Fruit fly (Drosophila melanogaster) whole organism, embryonic: ENCODE results near the gene CG46465.

Experiments
- Antp ChIP-seq: fragments of 200-800 bp; sonication (Bioruptor generic); optimal IDR thresholded peaks from 3 replicates; lab custom pipeline; 2016; ENCODE audit warnings: missing biosample characterization, missing genetic modification characterization
- Bteb2 ChIP-seq: fragments of 200-800 bp; sonication (Bioruptor generic); optimal IDR thresholded peaks from 2 replicates; lab custom pipeline; 2016; ENCODE audit warnings: missing biosample characterization, missing genetic modification characterization
- CG10654 ChIP-seq: fragments of 200-800 bp; sonication (Bioruptor generic); optimal IDR thresholded peaks from 2 replicates; lab custom pipeline; 2016; ENCODE audit warnings: missing biosample characterization, missing genetic modification characterization
- CG10979 ChIP-seq: fragments of 200-800 bp; sonication (Bioruptor generic); optimal IDR thresholded peaks from 2 replicates; lab custom pipeline; 2018; ENCODE audit warnings: missing biosample characterization, mild to moderate bottlenecking, missing genetic modification characterization, moderate library complexity
- CG11723 ChIP-seq: fragments of 200-800 bp; sonication (Bioruptor generic); optimal IDR thresholded peaks from 2 replicates; lab custom pipeline; 2017; ENCODE audit warnings: missing biosample characterization, mild to moderate bottlenecking, missing genetic modification characterization
- CG1233 ChIP-seq: fragments of 200-800 bp; sonication (Bioruptor generic); optimal IDR thresholded peaks from 4 replicates; lab custom pipeline; 2018; ENCODE audit warnings: missing biosample characterization, mild to moderate bottlenecking, missing genetic modification characterization
- CG12942 ChIP-seq: fragments of 200-800 bp; sonication (Bioruptor generic); optimal IDR thresholded peaks from 3 replicates; lab custom pipeline; 2016; ENCODE audit warnings: missing biosample characterization, missing genetic modification characterization
- CG18599 ChIP-seq: fragments of 200-800 bp; sonication (Bioruptor generic); optimal IDR thresholded peaks from 3 replicates; lab custom pipeline; 2017; ENCODE audit warnings: missing biosample characterization, missing genetic modification characterization, mild to moderate bottlenecking, moderate library complexity, missing genetic modification reagents
- CG2116 ChIP-seq: fragments of 200-800 bp; sonication (Bioruptor generic); optimal IDR thresholded peaks from 3 replicates; lab custom pipeline; 2018; ENCODE audit warnings: missing biosample characterization, mild to moderate bottlenecking, missing genetic modification characterization
- CG30020 ChIP-seq: fragments of 200-800 bp; optimal IDR thresholded peaks from 2 replicates; lab custom pipeline; 2019; ENCODE audit warnings: missing biosample characterization, mild to moderate bottlenecking, missing genetic modification characterization, moderate library complexity
- CG34376 ChIP-seq: fragments of 200-800 bp; sonication (Bioruptor generic); optimal IDR thresholded peaks from 2 replicates; lab custom pipeline; 2018; ENCODE audit warnings: missing biosample characterization, mild to moderate bottlenecking, missing genetic modification characterization
- CG42726 ChIP-seq: fragments of 200-800 bp; sonication (Bioruptor generic); IDR thresholded peaks from 2 replicates; pipeline ENCODE4 v1.3.6; 2022; ENCODE audit warnings: missing biosample characterization, missing genetic modification characterization; ENCODE audit not compliant: partially characterized antibody
- CG4404 ChIP-seq: fragments of 200-800 bp; sonication (Bioruptor generic); IDR thresholded peaks from 2 replicates; pipeline ENCODE4 v1.3.6; 2022; ENCODE audit warnings: missing biosample characterization, missing genetic modification characterization
- CG8924 ChIP-seq: fragments of 200-800 bp; optimal IDR thresholded peaks from 3 replicates; lab custom pipeline; 2019; ENCODE audit warnings: missing biosample characterization, mild to moderate bottlenecking, missing genetic modification characterization, moderate library complexity
- Camta ChIP-seq: fragments of 200-800 bp; sonication (Bioruptor generic); optimal IDR thresholded peaks from 2 replicates; lab custom pipeline; 2016; ENCODE audit warnings: missing biosample characterization, missing genetic modification characterization
- Doc2 ChIP-seq: fragments of 200-800 bp; sonication (Bioruptor generic); IDR thresholded peaks from 2 replicates; pipeline ENCODE4 v1.3.6; 2022; ENCODE audit warnings: missing biosample characterization, missing genetic modification characterization
- HLH3B ChIP-seq: fragments of 200-800 bp; sonication (Bioruptor generic); IDR thresholded peaks from 2 replicates; pipeline ENCODE4 v1.3.6; 2022; ENCODE audit warnings: missing biosample characterization, missing genetic modification characterization
- HmgD ChIP-seq: fragments of 200-800 bp; sonication (Bioruptor generic); optimal IDR thresholded peaks from 3 replicates; lab custom pipeline; 2016; ENCODE audit warnings: missing biosample characterization, missing genetic modification characterization
- Hr51 ChIP-seq, 2 experiments: fragments of 200-800 bp; sonication (Bioruptor generic); optimal IDR thresholded peaks; 2 replicates in 1 of 2; 3 replicates in 1 of 2; lab custom pipeline; 2016 to 2018; ENCODE audit warnings: missing biosample characterization in 2 of 2, missing genetic modification characterization in 2 of 2, mild to moderate bottlenecking in 1 of 2, moderate library complexity in 1 of 2
- Mrtf ChIP-seq: fragments of 200-800 bp; sonication (Bioruptor generic); IDR thresholded peaks from 3 replicates; pipeline ENCODE4 v1.3.6; 2022; ENCODE audit warnings: missing biosample characterization, missing genetic modification characterization
- Myb ChIP-seq: fragments of 200-800 bp; sonication (Bioruptor generic); optimal IDR thresholded peaks from 2 replicates; lab custom pipeline; 2016; ENCODE audit warnings: missing biosample characterization, missing genetic modification characterization
- Opbp ChIP-seq: fragments of 200-800 bp; sonication (Bioruptor generic); IDR thresholded peaks from 3 replicates; pipeline ENCODE4 v1.3.6; 2022; ENCODE audit warnings: missing biosample characterization, missing genetic modification characterization; ENCODE audit not compliant: partially characterized antibody
- Optix ChIP-seq: fragments of 200-800 bp; sonication (Bioruptor generic); IDR thresholded peaks from 3 replicates; pipeline ENCODE4 v1.3.6; 2022; ENCODE audit warnings: missing biosample characterization, missing genetic modification characterization
- Sry-β ChIP-seq: fragments of 200-800 bp; sonication (Bioruptor generic); optimal IDR thresholded peaks from 2 replicates; lab custom pipeline; 2018; ENCODE audit warnings: missing biosample characterization, mild to moderate bottlenecking, missing genetic modification characterization, moderate library complexity
- ase ChIP-seq: fragments of 200-800 bp; sonication (Bioruptor generic); IDR thresholded peaks from 3 replicates; pipeline ENCODE4 v1.3.6; 2022; ENCODE audit warnings: missing biosample characterization, missing genetic modification characterization
- cg ChIP-seq: fragments of 200-800 bp; sonication (Bioruptor generic); optimal IDR thresholded peaks from 3 replicates; lab custom pipeline; 2019; ENCODE audit warnings: missing biosample characterization, mild to moderate bottlenecking, missing genetic modification characterization, moderate library complexity
- crol ChIP-seq: fragments of 200-800 bp; sonication (Bioruptor generic); IDR thresholded peaks from 2 replicates; pipeline ENCODE4 v1.3.6; 2022; ENCODE audit warnings: missing biosample characterization, missing genetic modification characterization
- dimm ChIP-seq: fragments of 200-800 bp; sonication (Bioruptor generic); IDR thresholded peaks from 2 replicates; pipeline ENCODE4 v1.3.6; 2022; ENCODE audit warnings: missing biosample characterization, missing genetic modification characterization
- ems ChIP-seq: fragments of 200-800 bp; sonication (Bioruptor generic); optimal IDR thresholded peaks from 3 replicates; lab custom pipeline; 2016; ENCODE audit warnings: missing biosample characterization, missing genetic modification characterization
- fu2 ChIP-seq: fragments of 200-800 bp; sonication (Bioruptor generic); optimal IDR thresholded peaks from 2 replicates; lab custom pipeline; 2016; ENCODE audit warnings: missing biosample characterization, missing genetic modification characterization
- hkb ChIP-seq, 2 experiments: fragments of 200-800 bp in 1 of 2; fragments of >200 bp in 1 of 2; sonication (Bioruptor generic) in 1 of 2; IDR thresholded peaks in 1 of 2; optimal IDR thresholded peaks in 1 of 2; 2 replicates each; pipeline versions ENCODE4 v1.3.6 to Lab custom; 2017 to 2022; ENCODE audit warnings: missing biosample characterization in 1 of 2, missing genetic modification characterization in 1 of 2
- ken ChIP-seq: fragments of 200-800 bp; sonication (Bioruptor generic); IDR thresholded peaks from 3 replicates; pipeline ENCODE4 v1.3.6; 2022; ENCODE audit warnings: missing biosample characterization, missing genetic modification characterization
- nom ChIP-seq: fragments of 200-800 bp; sonication (Bioruptor generic); optimal IDR thresholded peaks from 2 replicates; lab custom pipeline; 2017; ENCODE audit warnings: missing biosample characterization, missing genetic modification characterization, mild to moderate bottlenecking, moderate library complexity, missing genetic modification reagents
- pum ChIP-seq: fragments of 200-800 bp; sonication (Bioruptor generic); optimal IDR thresholded peaks from 2 replicates; lab custom pipeline; 2016; ENCODE audit warnings: missing biosample characterization, missing genetic modification characterization
- ranshi ChIP-seq: fragments of 200-800 bp; sonication (Bioruptor generic); IDR thresholded peaks from 2 replicates; pipeline ENCODE4 v1.3.6; 2022; ENCODE audit warnings: missing biosample characterization, missing genetic modification characterization
- sd ChIP-seq: fragments of 200-800 bp; sonication (Bioruptor generic); optimal IDR thresholded peaks from 3 replicates; lab custom pipeline; 2018; ENCODE audit warnings: missing biosample characterization, mild to moderate bottlenecking, missing genetic modification characterization, moderate library complexity
- sima ChIP-seq: fragments of 200-800 bp; sonication (Bioruptor generic); optimal IDR thresholded peaks from 2 replicates; lab custom pipeline; 2016; ENCODE audit warnings: missing biosample characterization, missing genetic modification characterization
- sna ChIP-seq: fragments of 200-800 bp; sonication (Bioruptor generic); IDR thresholded peaks from 2 replicates; pipeline ENCODE4 v1.3.6; 2022; ENCODE audit warnings: missing biosample characterization, missing genetic modification characterization; ENCODE audit not compliant: partially characterized antibody
- sob ChIP-seq: fragments of 200-800 bp; sonication (Bioruptor generic); IDR thresholded peaks from 2 replicates; pipeline ENCODE4 v1.3.6; 2022; ENCODE audit warnings: missing biosample characterization, missing genetic modification characterization
- ssp ChIP-seq: fragments of 200-800 bp; sonication (Bioruptor generic); IDR thresholded peaks from 2 replicates; pipeline ENCODE4 v1.3.6; 2022; ENCODE audit warnings: missing biosample characterization, missing genetic modification characterization
- stwl ChIP-seq: fragments of 200-800 bp; sonication (Bioruptor generic); optimal IDR thresholded peaks from 3 replicates; lab custom pipeline; 2018; ENCODE audit warnings: missing biosample characterization, mild to moderate bottlenecking, missing genetic modification characterization, moderate library complexity
- wek ChIP-seq: fragments of 200-800 bp; sonication (Bioruptor generic); optimal IDR thresholded peaks from 3 replicates; lab custom pipeline; 2018; ENCODE audit warnings: missing biosample characterization, mild to moderate bottlenecking, missing genetic modification characterization, moderate library complexity
- wor ChIP-seq: fragments of 200-800 bp; sonication (Bioruptor generic); IDR thresholded peaks from 2 replicates; pipeline ENCODE4 v1.3.6; 2022; ENCODE audit warnings: missing biosample characterization, missing genetic modification characterization

CG46465 gene

DNA sequence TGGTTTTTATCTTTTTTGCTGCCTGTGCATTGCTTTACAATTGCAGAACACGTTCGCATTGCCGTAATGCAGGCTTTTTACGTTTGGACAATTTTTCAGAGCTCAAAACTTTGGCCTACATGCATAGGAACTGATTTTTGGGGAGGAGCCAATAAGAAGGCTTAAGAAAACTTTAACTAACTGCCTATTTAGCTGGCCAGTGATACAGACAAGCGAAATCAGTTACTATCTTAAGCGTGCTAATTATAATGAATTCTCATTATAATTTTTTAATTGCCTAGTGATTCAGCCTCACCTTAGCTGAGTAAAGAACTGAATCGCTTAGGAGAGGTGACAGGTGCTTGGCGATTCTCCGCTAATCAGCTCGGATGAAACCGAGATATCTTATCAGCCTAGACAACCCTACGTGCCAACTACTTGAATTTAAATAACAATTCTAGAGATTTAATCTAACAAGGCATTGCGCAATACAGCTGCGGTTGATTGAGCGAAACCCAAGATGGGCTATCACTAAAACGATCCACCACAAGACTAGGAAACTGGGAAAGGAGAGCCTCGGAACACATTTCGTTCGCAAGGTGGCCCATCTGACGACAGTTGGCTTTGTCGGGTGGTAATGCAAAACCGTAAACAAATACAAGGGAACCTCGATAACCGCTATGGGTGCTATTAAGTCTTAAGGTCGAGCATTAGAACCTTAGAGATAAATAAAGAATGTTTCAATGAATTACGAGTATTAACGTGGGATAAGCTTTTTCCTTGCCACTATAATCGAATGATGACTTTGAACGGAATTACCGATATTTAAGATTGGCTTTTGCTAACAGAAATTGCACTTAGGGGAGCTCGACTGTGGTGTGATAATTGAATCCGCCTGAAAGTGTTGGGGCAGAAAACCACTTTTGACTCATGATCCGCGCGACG, 6.8 kb upstream of the CG46465 start (continued):
- TF ChIP-seq hkb (optimal IDR thresholded peaks at IDR 0.05; lab: Kevin White, UChicago) (no peak), hkb (GFP tag; IDR thresholded peaks at IDR 0.05; lab: Robert Waterston, UW) (0 out of 2 replicates have a peak, but pooled peaks have one; percentile 13), nom (GFP tag; lab: Kevin White, UChicago) (no peak), Hr51 (GFP tag; optimal IDR thresholded peaks at IDR 0.05; lab: Kevin White, UChicago) (no peak), Mrtf (GFP tag; lab: Robert Waterston, UW) (0 out of 3 replicates have a peak, but pooled peaks have one; percentile 15), Bteb2 (GFP tag; lab: Kevin White, UChicago) (no peak), CG18599 (GFP tag; lab: Kevin White, UChicago) (peak; percentile 28), CG34376 (GFP tag; lab: Kevin White, UChicago) (peak; percentile 39), CG12942 (GFP tag; lab: Kevin White, UChicago) (no peak), ssp (GFP tag; lab: Robert Waterston, UW) (no peak), Sry-β (GFP tag; lab: Kevin White, UChicago) (no peak), CG8924 (tag; lab: Kevin White, UChicago) (no peak), sima (GFP tag; lab: Kevin White, UChicago) (no peak), ken (GFP tag; lab: Robert Waterston, UW) (0 out of 3 replicates have a peak, but pooled peaks have one; percentile 24), Optix (no peak), HLH3B (GFP tag; lab: Robert Waterston, UW) (no peak), CG10979 (tag; lab: Kevin White, UChicago) (no peak), sd (peak; percentile 42), Camta (GFP tag; lab: Kevin White, UChicago) (no peak)

DNA sequence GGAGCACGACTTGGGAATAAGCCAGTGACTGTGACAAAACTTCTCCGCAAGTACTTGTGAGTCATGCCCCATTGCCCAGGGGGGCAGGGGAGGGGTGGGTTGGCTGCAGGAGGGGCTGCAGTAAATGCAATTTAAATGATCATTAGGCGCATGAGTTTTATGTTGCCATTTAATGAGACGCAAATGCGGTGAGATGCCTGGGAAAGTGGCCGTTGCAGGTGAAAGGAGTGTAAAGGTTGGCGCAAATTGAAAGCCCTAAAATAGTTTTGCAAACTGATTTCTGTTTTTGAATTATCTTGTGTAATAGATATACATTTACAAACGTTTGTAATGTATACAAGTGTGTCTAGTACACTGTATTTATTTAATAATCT, 6.2 kb upstream of the CG46465 start:
- TF ChIP-seq ranshi (GFP tag; lab: Robert Waterston, UW) (no peak), crol (peak; percentile 30; the same call in 1 of the 2 replicates), Opbp (GFP tag; lab: Robert Waterston, UW) (0 out of 3 replicates have a peak, but pooled peaks have one; percentile 7)

DNA sequence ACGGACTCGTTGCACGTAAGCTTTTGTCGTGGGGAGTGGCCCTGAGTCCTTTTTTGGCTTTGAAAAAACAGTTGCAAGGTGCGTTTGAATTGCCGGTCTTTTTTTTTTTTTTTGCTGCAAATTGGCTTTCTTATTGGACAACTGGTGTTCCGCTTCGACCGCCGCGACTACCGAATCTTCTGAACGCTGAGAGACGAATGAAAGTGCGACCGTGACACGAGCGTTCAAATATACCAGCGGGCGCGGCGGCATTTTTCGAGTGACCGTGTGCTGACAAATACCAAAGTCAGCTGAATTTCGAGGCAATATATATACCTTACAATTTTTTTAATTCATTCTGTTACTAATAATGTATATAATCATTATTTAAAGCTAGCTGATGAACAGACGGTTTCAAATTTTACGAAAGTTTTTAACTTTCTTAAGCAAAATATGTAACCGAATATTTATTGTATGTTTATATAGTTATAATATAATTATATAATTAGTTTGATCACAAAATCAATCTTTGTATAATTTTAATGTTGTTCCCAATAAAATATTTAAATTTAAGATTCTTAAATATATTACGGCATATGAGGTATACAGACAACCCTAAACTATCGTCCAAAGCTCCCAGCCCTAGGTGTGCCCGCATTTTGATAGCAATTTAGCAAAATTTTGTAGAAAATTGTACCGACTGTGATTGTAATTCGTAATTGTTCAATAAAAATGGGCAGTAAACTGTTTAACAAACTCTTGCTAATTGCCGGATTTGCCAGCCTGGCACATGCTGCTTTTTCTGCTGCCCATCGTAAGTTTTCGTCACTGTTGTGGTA, 5.0 kb upstream of the CG46465 start, which contains the start of the genes Swip-1 and EMC5:
Gene Swip-1 (minus strand): TSS at position 203 of the 818 bp plus-strand sequence.
Gene EMC5 (plus strand): TSS at position 630 of the 818 bp plus-strand sequence.
- TF ChIP-seq CG2116 (GFP tag; lab: Kevin White, UChicago) (peak; percentile 43), CG18599 (GFP tag; lab: Kevin White, UChicago) (peak; percentile 47), sob (GFP tag; lab: Robert Waterston, UW) (peak; percentile 71), dimm (GFP tag; lab: Robert Waterston, UW) (no peak), Myb (GFP tag; lab: Kevin White, UChicago) (no peak), wor (GFP tag; lab: Robert Waterston, UW) (no peak), CG11723 (GFP tag; lab: Kevin White, UChicago) (peak; percentile 28), CG30020 (peak; percentile 65), sna (GFP tag; lab: Robert Waterston, UW) (0 out of 2 replicates have a peak, but pooled peaks have one; percentile 53), Doc2 (GFP tag; lab: Robert Waterston, UW) (no peak), stwl (peak; percentile 27), CG1233 (GFP tag; lab: Kevin White, UChicago) (peak; percentile 58), fu2 (no peak), ase (GFP tag; lab: Robert Waterston, UW) (peak; percentile 18; the same call in 1 of the 3 replicates), HmgD (GFP tag; lab: Kevin White, UChicago) (peak; percentile 30), CG10654 (GFP tag; lab: Kevin White, UChicago) (peak; percentile 54), CG8924 (tag; lab: Kevin White, UChicago) (peak; percentile 79), Antp (GFP tag; lab: Kevin White, UChicago) (no peak), cg (GFP tag; lab: Kevin White, UChicago) (no peak), CG42726 (GFP tag; lab: Robert Waterston, UW) (peak; percentile 72), ems (GFP tag; lab: Kevin White, UChicago) (no peak), wek (GFP tag; lab: Kevin White, UChicago) (no peak), CG4404 (GFP tag; lab: Robert Waterston, UW) (peak; percentile 36; the same call in 1 of the 2 replicates), pum (GFP tag; lab: Kevin White, UChicago) (no peak)
